Fruit fly (Drosophila melanogaster) Kc167 (cell line): ENCODE data around the gene CG10864.

Experiments
- Myc ChIP-seq: fragments of >200 bp; optimal IDR thresholded peaks from 2 replicates; lab custom pipeline; 2017; ENCODE audit warnings: missing external identifiers
- Sin3A ChIP-seq: fragments of >200 bp; optimal IDR thresholded peaks from 2 replicates; lab custom pipeline; 2018; ENCODE audit warnings: missing external identifiers
- h ChIP-seq: fragments of >200 bp; optimal IDR thresholded peaks from 3 replicates; lab custom pipeline; 2018; ENCODE audit warnings: missing external identifiers
- insv ChIP-seq: fragments of >200 bp; optimal IDR thresholded peaks from 3 replicates; lab custom pipeline; 2018; ENCODE audit warnings: missing external identifiers
- psq ChIP-seq: fragments of >200 bp; optimal IDR thresholded peaks from 2 replicates; lab custom pipeline; 2017; ENCODE audit warnings: missing external identifiers
- ttk ChIP-seq: sonication (Bioruptor generic); optimal IDR thresholded peaks from 2 replicates; lab custom pipeline; 2017; ENCODE audit warnings: missing external identifiers

The CG10864 gene

dm6 chr3R:18438827-18439717 is 27.6 kb upstream of the CG10864 start:
- TF ChIP-seq Sin3A (lab: Kevin White, UChicago) (no peak), ttk (lab: Kevin White, UChicago) (no peak), h (lab: Kevin White, UChicago) (no peak)

DNA sequence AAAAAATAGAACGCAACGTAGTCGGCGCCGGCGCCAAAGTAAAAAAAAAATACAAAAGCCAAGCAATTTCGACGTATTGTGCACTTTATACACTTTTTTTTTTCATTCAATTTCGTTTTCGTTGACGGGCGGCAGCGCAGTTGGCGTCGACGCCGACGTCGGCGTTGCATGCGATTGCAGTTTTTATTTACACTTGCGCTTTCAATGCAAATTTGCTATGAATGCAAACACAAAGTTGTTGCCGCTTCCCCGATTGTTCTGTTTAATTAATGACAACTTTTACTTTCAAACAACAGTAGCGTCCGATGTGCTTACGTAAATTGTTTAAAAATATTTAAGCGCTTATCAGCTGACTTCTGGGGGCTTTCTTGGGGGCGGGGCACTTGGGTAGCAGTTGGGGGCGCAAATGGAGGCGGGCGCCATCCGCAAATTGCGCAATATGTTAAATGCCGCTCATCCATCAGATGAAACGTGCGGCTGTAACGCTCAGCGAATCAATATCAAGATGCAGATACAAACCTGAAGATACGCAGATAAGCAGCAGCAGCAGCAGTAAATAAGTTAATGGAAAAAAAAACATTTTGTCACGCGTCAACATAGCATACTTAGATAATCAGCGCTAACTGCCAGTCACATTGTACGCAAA is 26.9 kb upstream of the CG10864 start:
- TF ChIP-seq psq (no peak), ttk (lab: Kevin White, UChicago) (no peak), h (lab: Kevin White, UChicago) (no peak), insv (lab: Kevin White, UChicago) (no peak), Myc (lab: Kevin White, UChicago) (no peak), Sin3A (lab: Kevin White, UChicago) (no peak)

DNA sequence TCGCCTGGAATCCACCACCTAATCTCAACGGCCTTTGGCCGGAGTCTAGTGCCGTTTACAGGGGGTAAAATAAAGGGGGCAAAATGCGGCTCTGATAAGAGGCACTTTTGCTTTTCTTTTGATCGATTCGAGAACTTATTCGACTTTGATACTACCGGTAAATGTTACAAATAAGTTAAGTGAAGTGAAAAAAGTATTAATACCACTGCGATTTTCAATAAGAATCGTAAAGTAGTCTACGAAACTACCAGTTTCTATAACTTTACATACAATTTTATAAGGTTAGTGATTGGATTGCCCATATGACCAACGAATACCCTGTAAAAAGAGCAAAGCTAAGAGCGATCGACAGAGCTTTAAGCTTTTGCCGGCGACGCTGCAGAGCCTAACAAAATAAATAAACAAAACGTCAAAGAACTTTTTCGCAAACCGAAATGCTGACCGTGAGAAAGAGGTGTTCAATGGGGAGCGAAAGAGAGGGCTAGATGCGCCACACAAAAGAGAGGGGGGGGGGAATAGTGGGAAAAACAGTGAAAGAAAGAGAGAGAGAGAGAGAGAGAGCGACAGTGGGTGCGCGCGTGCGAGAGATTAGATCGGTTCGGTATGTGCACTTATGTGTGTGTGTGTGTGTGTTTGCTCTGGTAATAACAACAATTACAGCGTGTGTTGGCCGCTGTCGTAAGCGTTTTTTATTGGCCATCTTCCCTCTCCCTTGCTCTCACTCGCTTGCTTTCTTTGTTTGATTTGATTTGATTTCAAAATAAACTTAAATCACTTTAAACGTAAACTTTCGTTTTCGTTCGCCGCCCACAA is 25.3 kb upstream of the CG10864 start:
- TF ChIP-seq Sin3A (lab: Kevin White, UChicago) (no peak), Myc (lab: Kevin White, UChicago) (no peak), ttk (lab: Kevin White, UChicago) (no peak), psq (no peak), insv (lab: Kevin White, UChicago) (no peak), h (lab: Kevin White, UChicago) (no peak)

DNA sequence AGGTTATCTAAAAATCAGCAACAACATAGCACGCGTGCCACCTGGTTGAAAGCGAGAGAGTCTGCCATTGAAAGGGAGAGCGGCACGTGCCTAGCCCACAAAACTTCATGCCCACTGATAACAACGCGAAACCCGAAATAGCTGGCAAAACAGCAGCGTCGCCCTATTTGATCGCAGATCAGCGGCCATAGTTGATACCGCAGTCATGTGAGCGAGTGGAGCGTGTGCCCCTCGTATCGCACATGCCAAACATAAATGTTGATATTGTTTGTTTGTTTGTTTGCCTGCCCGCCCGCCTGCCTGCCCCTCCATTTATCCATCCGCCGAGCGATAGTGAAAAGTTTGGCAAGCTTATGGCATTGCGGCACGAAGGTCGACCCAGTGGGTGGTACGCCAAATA is 21.5 kb upstream of the CG10864 start:
- TF ChIP-seq Myc (lab: Kevin White, UChicago) (no peak), Sin3A (lab: Kevin White, UChicago) (no peak), h (lab: Kevin White, UChicago) (no peak), ttk (lab: Kevin White, UChicago) (no peak), psq (no peak), insv (lab: Kevin White, UChicago) (no peak)

dm6 chr3R:18423352-18423751 is 11.9 kb upstream of the CG10864 start:
- TF ChIP-seq Sin3A (lab: Kevin White, UChicago) (no peak), ttk (lab: Kevin White, UChicago) (no peak), h (lab: Kevin White, UChicago) (no peak), insv (lab: Kevin White, UChicago) (no peak), Myc (lab: Kevin White, UChicago) (no peak), psq (no peak)

- no peak for TF ChIP-seq psq
- no peak for TF ChIP-seq insv (lab: Kevin White, UChicago)
- TF ChIP-seq ttk (lab: Kevin White, UChicago), result no peak
- TF ChIP-seq Sin3A (lab: Kevin White, UChicago), result no peak
- TF ChIP-seq Myc (lab: Kevin White, UChicago), result no peak
These were observed 11.0 kb upstream of the CG10864 start for dm6 chr3R:18422446-18422845.

DNA sequence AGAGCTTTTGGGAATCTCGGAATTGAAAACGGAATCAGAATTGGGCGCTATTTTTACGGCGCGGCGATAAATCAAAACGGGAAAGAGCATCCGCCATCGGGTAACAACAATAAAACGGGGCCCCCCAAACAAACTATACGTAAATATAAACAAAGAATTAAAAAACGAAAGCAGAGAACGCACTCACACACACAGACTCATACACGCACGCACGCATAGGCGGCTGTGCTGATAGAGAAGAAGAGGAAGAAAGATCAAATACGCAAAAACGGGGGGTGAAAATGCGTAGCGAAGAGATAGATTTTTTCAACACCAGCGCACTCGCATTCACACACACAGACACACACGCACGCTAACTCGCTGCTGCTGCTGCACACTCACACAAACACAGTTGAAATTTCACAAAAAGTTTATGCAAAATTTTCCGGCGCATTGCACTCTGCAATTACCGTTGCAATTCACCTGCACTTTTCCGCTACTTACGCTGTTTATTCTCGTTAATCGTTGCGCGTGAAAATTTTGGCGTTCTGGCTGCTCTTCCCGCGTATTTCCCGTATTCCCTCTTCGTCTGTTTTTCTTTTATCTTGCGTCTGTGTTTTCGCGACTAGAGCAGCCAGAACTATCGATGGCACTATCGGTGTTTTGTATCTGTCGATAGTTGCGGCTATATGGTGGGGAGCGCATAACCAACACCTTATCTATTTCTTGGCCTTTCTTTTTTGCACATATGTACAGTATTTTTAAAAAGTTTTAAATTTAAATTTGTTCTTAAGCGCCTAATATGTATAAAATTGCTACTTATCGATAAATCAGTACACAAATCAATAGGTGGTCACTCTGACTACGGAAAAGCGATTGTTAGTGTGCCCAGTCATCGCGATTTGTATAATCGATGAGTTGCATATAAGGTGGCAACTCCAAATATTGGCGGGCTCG is 1.1 kb upstream of the CG10864 start, which contains the start of gene CG31122:
Gene CG31122 (minus strand): TSS at position 596 of the 936 bp plus-strand sequence.
- no peak for TF ChIP-seq h (lab: Kevin White, UChicago)
- peak; percentile 64 for TF ChIP-seq psq
- no peak for TF ChIP-seq Myc (lab: Kevin White, UChicago)

DNA sequence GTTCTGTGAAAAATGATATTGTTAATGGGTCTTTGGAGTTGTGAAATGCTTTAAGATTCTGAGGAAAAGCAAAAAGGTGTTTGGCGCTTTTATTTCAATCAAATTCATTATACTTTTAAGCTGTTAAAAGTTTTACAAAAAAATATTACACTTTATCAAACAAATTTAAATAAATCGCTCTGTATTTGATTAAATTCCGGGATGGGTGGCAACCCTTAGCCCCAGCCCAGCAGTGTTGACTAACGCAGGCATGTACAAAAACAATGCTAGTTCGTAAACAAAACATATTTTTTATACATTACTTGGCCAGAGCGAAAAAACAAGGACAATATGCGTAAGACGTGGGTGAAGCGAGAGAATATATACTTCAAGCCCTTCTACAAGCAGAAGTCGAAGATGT is 6.7 kb downstream of the CG10864 start, which contains the start of gene CG7685:
Gene CG7685 (plus strand): TSS at position 228 of the 400 bp plus-strand sequence.
- no peak for TF ChIP-seq h (lab: Kevin White, UChicago)

DNA sequence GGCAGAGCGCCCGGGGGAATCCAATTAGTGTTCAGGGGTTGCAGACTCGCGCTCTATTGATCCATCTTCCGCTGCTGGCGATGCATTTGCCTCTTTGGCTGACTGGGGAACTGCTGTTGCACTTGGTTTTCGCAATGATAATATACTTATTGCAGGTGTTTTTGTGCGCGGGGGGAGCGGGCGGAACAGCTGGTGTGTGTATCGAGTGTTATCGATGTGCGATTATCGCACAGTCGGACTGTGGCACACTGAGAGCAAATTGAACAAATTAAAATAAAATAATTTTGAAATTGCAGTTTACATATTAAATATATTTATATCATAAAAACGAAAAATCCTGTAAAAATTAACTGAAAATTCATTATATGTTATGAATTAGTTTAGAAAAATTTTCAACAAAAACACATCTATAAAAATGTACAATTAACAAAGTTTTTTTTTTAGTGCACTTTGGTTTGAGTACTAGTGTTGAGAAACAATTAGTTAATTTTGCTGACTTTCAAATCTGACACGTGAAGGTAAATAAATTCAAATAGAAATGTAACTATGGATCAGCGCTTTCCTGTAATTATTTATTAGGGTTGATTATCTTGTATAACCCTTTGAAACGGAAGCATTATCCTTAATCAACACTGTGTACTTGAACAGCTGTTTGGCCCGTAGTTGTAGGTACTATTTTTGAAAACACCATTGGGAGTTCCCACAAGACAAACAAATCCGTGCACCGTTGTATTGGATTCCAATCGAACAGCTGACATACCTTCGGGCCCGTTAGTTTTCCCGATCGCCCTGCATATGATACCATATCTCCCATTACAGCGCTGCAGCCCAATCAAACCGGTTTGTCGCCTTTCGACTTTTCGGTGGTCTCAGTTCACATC is 8.6 kb downstream of the CG10864 start, which contains the start of the genes Wdr37 and koko:
Gene Wdr37 (minus strand): TSS at position 168 of the 881 bp plus-strand sequence.
Gene koko (plus strand): TSS at position 478 of the 881 bp plus-strand sequence.
- no peak for TF ChIP-seq h (lab: Kevin White, UChicago)
- no peak for TF ChIP-seq Sin3A (lab: Kevin White, UChicago)
- no peak for TF ChIP-seq Myc (lab: Kevin White, UChicago)
- TF ChIP-seq insv (lab: Kevin White, UChicago), result no peak
- no peak for TF ChIP-seq psq
- no peak for TF ChIP-seq ttk (lab: Kevin White, UChicago)

DNA sequence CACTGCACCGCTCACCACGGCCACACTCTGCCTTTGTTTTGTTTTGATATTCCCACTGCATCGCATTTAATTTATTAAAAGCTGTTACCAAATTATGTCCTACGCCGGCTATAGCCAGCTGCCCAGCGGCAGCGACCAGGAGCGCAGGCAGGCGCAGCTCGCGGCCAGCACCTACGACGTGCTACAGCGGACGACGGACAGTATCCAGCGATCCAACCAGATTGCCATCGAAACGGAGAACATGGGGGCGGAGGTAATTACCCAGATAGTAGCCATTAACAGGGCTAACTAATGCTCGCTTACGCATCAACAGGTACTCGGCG is 11.8 kb downstream of the CG10864 start:
- no peak for TF ChIP-seq Myc (lab: Kevin White, UChicago)
